Worm (Caenorhabditis elegans) whole organism, L4 larva: ENCODE measurements around the gene somi-1.
A peak's percentile ranks its signal among the peaks of the same experiment; 100 is the strongest.

Experiments used
- F10B5.3 ChIP-seq: sonication (generic microtip); optimal IDR thresholded peaks from 2 replicates; lab custom pipeline; 2016; ENCODE audit warnings: mild to moderate bottlenecking, missing genetic modification characterization, missing compliant biosample characterization
- F26F4.8 ChIP-seq: fragments of 200-800 bp; sonication (Bioruptor generic); conservative IDR thresholded peaks from 2 replicates; pipeline ENCODE4 v1.3.6; 2022; ENCODE audit warnings: missing genetic modification characterization, missing compliant biosample characterization
- F37D6.2 ChIP-seq: sonication (generic microtip); optimal IDR thresholded peaks from 2 replicates; lab custom pipeline; 2016; ENCODE audit warnings: mild to moderate bottlenecking, missing genetic modification characterization, missing compliant biosample characterization
- F49E8.2 ChIP-seq: sonication (generic microtip); optimal IDR thresholded peaks from 2 replicates; lab custom pipeline; 2016; ENCODE audit warnings: missing compliant biosample characterization, mild to moderate bottlenecking, missing genetic modification characterization, borderline replicate concordance
- T20F7.1 ChIP-seq: fragments of 200-800 bp; sonication (Bioruptor generic); optimal IDR thresholded peaks from 2 replicates; lab custom pipeline; 2018; ENCODE audit warnings: mild to moderate bottlenecking, missing genetic modification characterization, missing compliant biosample characterization
- Y48G9A.11 ChIP-seq: fragments of 200-800 bp; sonication (Bioruptor generic); IDR thresholded peaks from 2 replicates; pipeline ENCODE4 v1.3.6; 2022; ENCODE audit warnings: missing genetic modification reagents, missing genetic modification characterization, missing compliant biosample characterization
- Y75B8A.6 ChIP-seq: fragments of 200-800 bp; sonication (Bioruptor generic); IDR thresholded peaks from 2 replicates; pipeline ENCODE4 v1.3.6; 2022; ENCODE audit warnings: missing genetic modification reagents, missing genetic modification characterization, missing compliant biosample characterization
- aha-1 ChIP-seq: fragments of 150-350 bp; peaks from one replicate; lab custom pipeline; 2014; ENCODE audit warnings: missing biosample characterization, missing genetic modification characterization
- ceh-82 ChIP-seq: sonication (generic microtip); optimal IDR thresholded peaks from 2 replicates; lab custom pipeline; 2017; ENCODE audit warnings: missing biosample characterization, missing genetic modification characterization
- cey-2 ChIP-seq: sonication (generic microtip); optimal IDR thresholded peaks from 3 replicates; lab custom pipeline; 2017; ENCODE audit warnings: missing genetic modification characterization, mild to moderate bottlenecking, missing compliant biosample characterization, antibody characterized with exemption, borderline replicate concordance; ENCODE audit not compliant: insufficient read depth
- daf-12 ChIP-seq: fragments of 150-350 bp; optimal IDR thresholded peaks from 2 replicates; lab custom pipeline; 2014; ENCODE audit warnings: missing biosample characterization, missing genetic modification reagents, missing genetic modification characterization
- daf-16 ChIP-seq, 3 experiments: sonication (generic microtip); optimal IDR thresholded peaks; 2 replicates each; lab custom pipeline; 2016 to 2017; ENCODE audit warnings: missing genetic modification characterization in 3 of 3, missing genetic modification reagents in 3 of 3, mild to moderate bottlenecking in 2 of 3, missing compliant biosample characterization in 2 of 3, missing biosample characterization in 1 of 3, moderate library complexity in 1 of 3
- duxl-1 ChIP-seq: sonication (generic microtip); optimal IDR thresholded peaks from 2 replicates; lab custom pipeline; 2016; ENCODE audit warnings: mild to moderate bottlenecking, missing genetic modification characterization, moderate library complexity, missing compliant biosample characterization; ENCODE audit not compliant: poor library complexity
- dve-1 ChIP-seq: sonication (generic microtip); optimal IDR thresholded peaks from 2 replicates; lab custom pipeline; 2017; ENCODE audit warnings: antibody characterized with exemption, mild to moderate bottlenecking, missing genetic modification characterization, missing compliant biosample characterization; ENCODE audit not compliant: insufficient read depth
- egl-27 ChIP-seq: sonication (generic microtip); optimal IDR thresholded peaks from 3 replicates; lab custom pipeline; 2017; ENCODE audit warnings: missing biosample characterization, missing genetic modification reagents, missing genetic modification characterization
- hif-1 ChIP-seq, 2 experiments: sonication (generic microtip); optimal IDR thresholded peaks; 2 replicates each; lab custom pipeline; 2016 to 2017; ENCODE audit warnings: missing compliant biosample characterization in 2 of 2, missing genetic modification characterization in 2 of 2, missing genetic modification reagents in 2 of 2, missing genotype in 2 of 2, mild to moderate bottlenecking in 1 of 2
- hlh-11 ChIP-seq: fragments of 200-800 bp; sonication (Bioruptor generic); optimal IDR thresholded peaks from 2 replicates; lab custom pipeline; 2018; ENCODE audit warnings: mild to moderate bottlenecking, missing genetic modification characterization, missing compliant biosample characterization
- hlh-30 ChIP-seq: sonication (generic microtip); optimal IDR thresholded peaks from 2 replicates; lab custom pipeline; 2017; ENCODE audit warnings: antibody characterized with exemption, mild to moderate bottlenecking, missing genetic modification characterization, missing compliant biosample characterization; ENCODE audit not compliant: insufficient read depth
- lin-1 ChIP-seq: fragments of 200-800 bp; sonication (Bioruptor generic); IDR thresholded peaks from 2 replicates; pipeline ENCODE4 v1.3.6; 2022; ENCODE audit warnings: missing genetic modification reagents, missing genetic modification characterization, missing compliant biosample characterization
- lin-13 ChIP-seq: fragments of 150-350 bp; optimal IDR thresholded peaks from 2 replicates; lab custom pipeline; 2014; ENCODE audit warnings: missing biosample characterization, missing genetic modification reagents, missing genetic modification characterization
- lin-29 ChIP-seq: fragments of 200-800 bp; sonication (Bioruptor generic); IDR thresholded peaks from 2 replicates; pipeline ENCODE4 v1.3.6; 2022; ENCODE audit warnings: missing genetic modification reagents, missing genetic modification characterization, missing compliant biosample characterization
- lsy-2 ChIP-seq, 2 experiments: fragments of 150-350 bp in 1 of 2; sonication (generic microtip) in 1 of 2; optimal IDR thresholded peaks; 2 replicates each; lab custom pipeline; 2014 to 2017; ENCODE audit warnings: missing biosample characterization in 2 of 2, missing genetic modification characterization in 2 of 2
- mdl-1 ChIP-seq, 2 experiments: fragments of 150-350 bp in 1 of 2; sonication (generic microtip) in 1 of 2; optimal IDR thresholded peaks; 2 replicates each; lab custom pipeline; 2014 to 2017; ENCODE audit warnings: missing biosample characterization in 2 of 2, missing genetic modification characterization in 2 of 2
- nhr-11 ChIP-seq: fragments of 150-350 bp; optimal IDR thresholded peaks from 2 replicates; lab custom pipeline; 2014; ENCODE audit warnings: missing biosample characterization, missing genetic modification characterization
- nhr-28 ChIP-seq: fragments of 150-350 bp; optimal IDR thresholded peaks from 2 replicates; lab custom pipeline; 2014; ENCODE audit warnings: missing biosample characterization, missing genetic modification characterization
- nhr-48 ChIP-seq: sonication (generic microtip); optimal IDR thresholded peaks from 2 replicates; lab custom pipeline; 2016; ENCODE audit warnings: mild to moderate bottlenecking, missing genetic modification characterization, missing compliant biosample characterization
- nhr-6 ChIP-seq: fragments of 150-350 bp; optimal IDR thresholded peaks from 2 replicates; lab custom pipeline; 2014; ENCODE audit warnings: missing biosample characterization, missing genetic modification characterization
- nhr-77 ChIP-seq: fragments of 150-350 bp; optimal IDR thresholded peaks from 2 replicates; lab custom pipeline; 2014; ENCODE audit warnings: missing biosample characterization, missing genetic modification characterization
- pha-4 ChIP-seq, 2 experiments: fragments of 150-350 bp in 1 of 2; fragments of 200-800 bp in 1 of 2; sonication (Bioruptor generic) in 1 of 2; IDR thresholded peaks in 1 of 2; optimal IDR thresholded peaks in 1 of 2; 2 replicates each; pipeline versions ENCODE4 v1.3.6 to Lab custom; 2014 to 2022; ENCODE audit warnings: missing genetic modification characterization in 2 of 2, missing genetic modification reagents in 2 of 2, missing biosample characterization in 1 of 2, missing compliant biosample characterization in 1 of 2
- php-3 ChIP-seq: fragments of 200-800 bp; sonication (Bioruptor generic); IDR thresholded peaks from 2 replicates; pipeline ENCODE4 v1.3.6; 2022; ENCODE audit warnings: missing genetic modification reagents, missing genetic modification characterization, missing compliant biosample characterization
- pqm-1 ChIP-seq: sonication (generic microtip); optimal IDR thresholded peaks from 2 replicates; lab custom pipeline; 2017; ENCODE audit warnings: missing biosample characterization, missing genetic modification characterization
- sdz-12 ChIP-seq: fragments of 200-800 bp; sonication (Bioruptor generic); optimal IDR thresholded peaks from 2 replicates; lab custom pipeline; 2018; ENCODE audit warnings: mild to moderate bottlenecking, missing genetic modification characterization, missing compliant biosample characterization
- spr-1 ChIP-seq: sonication (generic microtip); optimal IDR thresholded peaks from 2 replicates; lab custom pipeline; 2016; ENCODE audit warnings: mild to moderate bottlenecking, missing genetic modification characterization, missing compliant biosample characterization
- tra-1 ChIP-seq: fragments of 200-800 bp; sonication (Bioruptor generic); IDR thresholded peaks from 2 replicates; pipeline ENCODE4 v1.3.6; 2022; ENCODE audit warnings: missing genetic modification reagents, missing genetic modification characterization, missing compliant biosample characterization
- unc-39 ChIP-seq: sonication (generic microtip); optimal IDR thresholded peaks from 2 replicates; lab custom pipeline; 2017; ENCODE audit warnings: missing biosample characterization, missing genetic modification characterization
- unc-62 ChIP-seq, 3 experiments: fragments of 150-350 bp in 1 of 3; sonication (generic microtip); optimal IDR thresholded peaks in 2 of 3; peaks in 1 of 3; 1 replicate in 1 of 3; 2 replicates in 2 of 3; lab custom pipeline; 2014 to 2017; ENCODE audit warnings: missing biosample characterization in 3 of 3, missing genetic modification characterization in 3 of 3, missing genetic modification reagents in 3 of 3, missing genotype in 1 of 3
- zag-1 ChIP-seq: fragments of 150-350 bp; optimal IDR thresholded peaks from 2 replicates; lab custom pipeline; 2014; ENCODE audit warnings: missing biosample characterization, missing genetic modification characterization
- zfp-3 ChIP-seq: fragments of 200-800 bp; sonication (Bioruptor generic); conservative IDR thresholded peaks from 2 replicates; pipeline ENCODE4 v1.3.6; 2022; ENCODE audit warnings: missing genetic modification reagents, missing genetic modification characterization, missing compliant biosample characterization
- ztf-7 ChIP-seq: fragments of 150-350 bp; optimal IDR thresholded peaks from 2 replicates; lab custom pipeline; 2014; ENCODE audit warnings: missing biosample characterization, missing genetic modification characterization

somi-1 gene

ce11 chrV:13408440-13408839 lies 17.2 kb upstream of the somi-1 start:
- TF ChIP-seq daf-12 (tag; lab: Kevin White, UChicago): no peak
- TF ChIP-seq duxl-1 (tag; lab: Kevin White, UChicago): peak; percentile 1
- TF ChIP-seq aha-1 (tag; lab: Kevin White, UChicago): peak; percentile 94

ce11 chrV:13407913-13408312 lies 16.7 kb upstream of the somi-1 start, which contains the start of gene F53F1.3:
F53F1.3 (plus strand) TSS chrV:13408242.
- TF ChIP-seq T20F7.1: peak; percentile 22
- TF ChIP-seq cey-2 (tag; lab: Kevin White, UChicago): no peak
- TF ChIP-seq hlh-11: peak; percentile 25
- peak; percentile 41 for TF ChIP-seq pqm-1 (tag; lab: Kevin White, UChicago)
- peak; percentile 21 for TF ChIP-seq hlh-30
- no peak for TF ChIP-seq nhr-48 (tag; lab: Kevin White, UChicago)
- TF ChIP-seq nhr-77: no peak
- peak; percentile 7 for TF ChIP-seq dve-1
- TF ChIP-seq, all 104 proteins: peak for 5

ce11 chrV:13406511-13406910 lies 15.3 kb upstream of the somi-1 start, which contains the start of gene F53F1.2:
F53F1.2 (plus strand) TSS chrV:13406816.
- peak; percentile 11 for TF ChIP-seq nhr-28 (tag; lab: Kevin White, UChicago)
- TF ChIP-seq aha-1 (tag; lab: Kevin White, UChicago): peak; percentile 91
- no peak for TF ChIP-seq ztf-7
- TF ChIP-seq, all 104 proteins: peak for 2

- TF ChIP-seq lin-29 (no peak), lin-13 (GFP tag; lab: Kevin White, UChicago) (no peak), unc-39 (tag; lab: Kevin White, UChicago) (no peak), F26F4.8 (GFP tag; lab: Robert Waterston, UW) (no peak), mdl-1 (tag; optimal IDR thresholded peaks at IDR 0.05; lab: Kevin White, UChicago) (no peak), egl-27 (tag; lab: Kevin White, UChicago) (no peak), T20F7.1 (peak; percentile 74), F49E8.2 (tag; lab: Kevin White, UChicago) (no peak), lsy-2 (tag; optimal IDR thresholded peaks at IDR 0.05; lab: Kevin White, UChicago) (peak in 1 of 2 experiments; percentile 15), Y48G9A.11 (GFP tag; lab: Robert Waterston, UW) (peak; percentile 94), dve-1 (no peak), tra-1 (GFP tag; lab: Robert Waterston, UW) (no peak), zag-1 (tag; lab: Kevin White, UChicago) (no peak), pha-4 (GFP tag; IDR thresholded peaks at IDR 0.05; lab: Robert Waterston, UW) (no peak), pha-4 (tag; optimal IDR thresholded peaks at IDR 0.05; lab: Kevin White, UChicago) (no peak)
Observed at ce11 chrV:13406032-13406431, 14.8 kb upstream of the somi-1 start, which contains the start of gene cutl-1. cutl-1 (minus strand) TSS chrV:13406114.

- TF ChIP-seq Y75B8A.6 (GFP tag; lab: Robert Waterston, UW): no peak
- TF ChIP-seq unc-62 (GFP tag; optimal IDR thresholded peaks at IDR 0.05 in 1 of 2; lab: Kevin White, UChicago): peak in 1 of 2 experiments; percentile 95
- no peak for TF ChIP-seq unc-62 (tag; optimal IDR thresholded peaks at IDR 0.05; lab: Kevin White, UChicago)
- TF ChIP-seq hlh-30: peak; percentile 72
- no peak for TF ChIP-seq F10B5.3 (tag; lab: Kevin White, UChicago)
- no peak for TF ChIP-seq F49E8.2 (tag; lab: Kevin White, UChicago)
- peak; percentile 69 for TF ChIP-seq nhr-28 (tag; lab: Kevin White, UChicago)
- TF ChIP-seq nhr-11: peak; percentile 57
- TF ChIP-seq hlh-11: peak; percentile 57
- TF ChIP-seq, all 104 proteins: peak for 5
Observed at ce11 chrV:13402524-13402923, 11.3 kb upstream of the somi-1 start.

- TF ChIP-seq nhr-6: no peak
- no peak for TF ChIP-seq aha-1 (tag; lab: Kevin White, UChicago)
- TF ChIP-seq ceh-82: no peak
- no peak for TF ChIP-seq tra-1 (GFP tag; lab: Robert Waterston, UW)
- TF ChIP-seq F37D6.2 (tag; lab: Kevin White, UChicago): no peak
- TF ChIP-seq lin-1 (GFP tag; lab: Robert Waterston, UW): no peak
- TF ChIP-seq cey-2 (tag; lab: Kevin White, UChicago): no peak
- TF ChIP-seq php-3 (GFP tag; lab: Robert Waterston, UW): no peak
- TF ChIP-seq nhr-28 (tag; lab: Kevin White, UChicago): no peak
- TF ChIP-seq hif-1 (tag; optimal IDR thresholded peaks at IDR 0.05; lab: Kevin White, UChicago): no peak
- no peak for TF ChIP-seq sdz-12 (GFP tag; lab: Kevin White, UChicago)
- TF ChIP-seq spr-1 (tag; lab: Kevin White, UChicago): no peak
- no peak for TF ChIP-seq daf-16 (GFP tag; optimal IDR thresholded peaks at IDR 0.05; lab: Kevin White, UChicago)
- TF ChIP-seq daf-16 (tag; optimal IDR thresholded peaks at IDR 0.05; lab: Kevin White, UChicago): no peak
- TF ChIP-seq zfp-3 (GFP tag; lab: Robert Waterston, UW): no peak
Observed at ce11 chrV:13401669-13402068, 10.5 kb upstream of the somi-1 start.
